Worm (Caenorhabditis elegans) whole organism, young adult: ENCODE data around the gene cpt-2.

Experiments
- B0035.1 ChIP-seq: sonication (generic microtip); optimal IDR thresholded peaks from 2 replicates; lab custom pipeline; 2016; ENCODE audit warnings: missing genetic modification characterization, mild to moderate bottlenecking, missing compliant biosample characterization, missing genotype, missing genetic modification reagents
- B0261.1 ChIP-seq: sonication (generic microtip); optimal IDR thresholded peaks from 2 replicates; lab custom pipeline; 2016; ENCODE audit warnings: mild to moderate bottlenecking, missing genetic modification characterization, moderate library complexity, missing compliant biosample characterization
- C06A6.2 ChIP-seq: fragments of 200-800 bp; sonication (Bioruptor generic); conservative IDR thresholded peaks from 2 replicates; pipeline ENCODE4 v1.3.6; 2022; ENCODE audit warnings: missing genetic modification characterization, missing compliant biosample characterization
- F37B4.10 ChIP-seq: fragments of 200-800 bp; sonication (Bioruptor generic); IDR thresholded peaks from 2 replicates; pipeline ENCODE4 v1.3.6; 2022; ENCODE audit warnings: missing genetic modification characterization, missing compliant biosample characterization
- F39B2.1 ChIP-seq: fragments of 200-800 bp; sonication (Bioruptor generic); IDR thresholded peaks from 2 replicates; pipeline ENCODE4 v1.3.6; 2022; ENCODE audit warnings: missing genetic modification reagents, missing genetic modification characterization, missing compliant biosample characterization
- F57A8.1 ChIP-seq: fragments of 200-800 bp; sonication (Bioruptor generic); optimal IDR thresholded peaks from 2 replicates; lab custom pipeline; 2018; ENCODE audit warnings: mild to moderate bottlenecking, missing genetic modification characterization, moderate library complexity, missing compliant biosample characterization
- T26A5.8 ChIP-seq: sonication (generic microtip); optimal IDR thresholded peaks from 2 replicates; lab custom pipeline; 2016; ENCODE audit warnings: missing genetic modification characterization, missing compliant biosample characterization
- Y95B8A.8 ChIP-seq: fragments of 200-800 bp; sonication (Bioruptor generic); IDR thresholded peaks from 2 replicates; pipeline ENCODE4 v1.3.6; 2022; ENCODE audit warnings: missing genetic modification reagents, missing genetic modification characterization, missing compliant biosample characterization
- ZK185.1 ChIP-seq: sonication (generic microtip); optimal IDR thresholded peaks from 2 replicates; lab custom pipeline; 2016; ENCODE audit warnings: mild to moderate bottlenecking, missing genetic modification characterization, missing compliant biosample characterization; ENCODE audit not compliant: poor library complexity, severe bottlenecking
- atf-7 ChIP-seq: sonication (generic microtip); optimal IDR thresholded peaks from 2 replicates; lab custom pipeline; 2017; ENCODE audit warnings: mild to moderate bottlenecking, missing genetic modification characterization, missing compliant biosample characterization
- attf-6 ChIP-seq: fragments of 200-800 bp; sonication (Bioruptor generic); IDR thresholded peaks from 2 replicates; pipeline ENCODE4 v1.3.6; 2022; ENCODE audit warnings: missing genetic modification reagents, missing genetic modification characterization, missing compliant biosample characterization
- ccch-3 ChIP-seq: fragments of 200-800 bp; sonication (Bioruptor generic); optimal IDR thresholded peaks from 2 replicates; lab custom pipeline; 2018; ENCODE audit warnings: mild to moderate bottlenecking, missing genetic modification characterization, missing compliant biosample characterization
- cebp-1 ChIP-seq, 2 experiments: fragments of 200-800 bp in 1 of 2; sonication (Bioruptor generic) in 1 of 2; sonication (generic microtip) in 1 of 2; IDR thresholded peaks in 1 of 2; optimal IDR thresholded peaks in 1 of 2; 2 replicates each; pipeline versions ENCODE4 v1.3.6 to Lab custom; 2017 to 2022; ENCODE audit warnings: missing compliant biosample characterization in 2 of 2, missing genetic modification characterization in 2 of 2, mild to moderate bottlenecking in 1 of 2, missing genetic modification reagents in 1 of 2, moderate library complexity in 1 of 2
- cebp-2 ChIP-seq: fragments of 200-800 bp; sonication (Bioruptor generic); IDR thresholded peaks from 2 replicates; pipeline ENCODE4 v1.3.6; 2022; ENCODE audit warnings: missing genetic modification characterization, missing compliant biosample characterization
- ceh-100 ChIP-seq: fragments of 200-800 bp; sonication (Bioruptor generic); IDR thresholded peaks from 2 replicates; pipeline ENCODE4 v1.3.6; 2022; ENCODE audit warnings: missing genetic modification reagents, missing genetic modification characterization, missing compliant biosample characterization
- ceh-40 ChIP-seq: fragments of 200-800 bp; sonication (Bioruptor generic); IDR thresholded peaks from 2 replicates; pipeline ENCODE4 v1.3.6; 2022; ENCODE audit warnings: missing genetic modification characterization, missing compliant biosample characterization
- ceh-91 ChIP-seq: fragments of 200-800 bp; sonication (Bioruptor generic); IDR thresholded peaks from 2 replicates; pipeline ENCODE4 v1.3.6; 2022; ENCODE audit warnings: missing genetic modification reagents, missing genetic modification characterization, missing compliant biosample characterization
- chd-7 ChIP-seq: sonication (generic microtip); optimal IDR thresholded peaks from 2 replicates; lab custom pipeline; 2016; ENCODE audit warnings: mild to moderate bottlenecking, missing genetic modification characterization, moderate library complexity, missing compliant biosample characterization
- die-1 ChIP-seq: sonication (generic microtip); optimal IDR thresholded peaks from 2 replicates; lab custom pipeline; 2016; ENCODE audit warnings: missing genotype, mild to moderate bottlenecking, missing genetic modification characterization, missing compliant biosample characterization
- dpff-1 ChIP-seq: sonication (generic microtip); optimal IDR thresholded peaks from 2 replicates; lab custom pipeline; 2017; ENCODE audit warnings: mild to moderate bottlenecking, missing genetic modification characterization, missing compliant biosample characterization
- ekl-4 ChIP-seq: fragments of 200-800 bp; sonication (Bioruptor generic); IDR thresholded peaks from 2 replicates; pipeline ENCODE4 v1.3.6; 2022; ENCODE audit warnings: missing genetic modification reagents, missing genetic modification characterization, missing compliant biosample characterization
- him-1 ChIP-seq: sonication (generic microtip); optimal IDR thresholded peaks from 2 replicates; lab custom pipeline; 2016; ENCODE audit warnings: missing genotype, missing genetic modification reagents, missing genetic modification characterization, missing compliant biosample characterization
- hmg-20 ChIP-seq: fragments of 200-800 bp; sonication (Bioruptor generic); IDR thresholded peaks from 2 replicates; pipeline ENCODE4 v1.3.6; 2022; ENCODE audit warnings: missing genetic modification reagents, missing genetic modification characterization, missing compliant biosample characterization
- hrde-1 ChIP-seq: sonication (generic microtip); optimal IDR thresholded peaks from 2 replicates; lab custom pipeline; 2016; ENCODE audit warnings: missing genetic modification characterization, mild to moderate bottlenecking, missing compliant biosample characterization, moderate library complexity, missing genotype, missing genetic modification reagents, borderline replicate concordance
- lir-1 ChIP-seq: fragments of 200-800 bp; sonication (Bioruptor generic); conservative IDR thresholded peaks from 2 replicates; pipeline ENCODE4 v1.3.6; 2022; ENCODE audit warnings: missing genetic modification reagents, missing genetic modification characterization, missing compliant biosample characterization
- lsy-27 ChIP-seq: sonication (generic microtip); optimal IDR thresholded peaks from 2 replicates; lab custom pipeline; 2017; ENCODE audit warnings: missing genetic modification characterization, mild to moderate bottlenecking, missing compliant biosample characterization, antibody characterized with exemption, missing genotype, borderline replicate concordance; ENCODE audit not compliant: insufficient read depth
- madf-3 ChIP-seq: fragments of 200-800 bp; sonication (Bioruptor generic); IDR thresholded peaks from 2 replicates; pipeline ENCODE4 v1.3.6; 2022; ENCODE audit warnings: missing genetic modification reagents, missing genetic modification characterization, missing compliant biosample characterization
- madf-8 ChIP-seq: fragments of 200-800 bp; sonication (Bioruptor generic); conservative IDR thresholded peaks from 2 replicates; pipeline ENCODE4 v1.3.6; 2022; ENCODE audit warnings: missing genetic modification reagents, missing genetic modification characterization, missing compliant biosample characterization
- mes-4 ChIP-seq: sonication (generic microtip); optimal IDR thresholded peaks from 2 replicates; lab custom pipeline; 2016; ENCODE audit warnings: missing genotype, missing genetic modification characterization, missing compliant biosample characterization
- mxl-1 ChIP-seq: sonication (generic microtip); optimal IDR thresholded peaks from 2 replicates; lab custom pipeline; 2016; ENCODE audit warnings: missing genetic modification characterization, missing compliant biosample characterization
- nfya-1 ChIP-seq: sonication (generic microtip); optimal IDR thresholded peaks from 2 replicates; lab custom pipeline; 2017; ENCODE audit warnings: antibody characterized with exemption, missing compliant biosample characterization, missing genetic modification characterization, borderline replicate concordance; ENCODE audit not compliant: insufficient read depth
- nfya-2 ChIP-seq: fragments of 200-800 bp; sonication (Bioruptor generic); IDR thresholded peaks from 2 replicates; pipeline ENCODE4 v1.3.6; 2022; ENCODE audit warnings: missing genetic modification reagents, missing genetic modification characterization, missing compliant biosample characterization
- nfyb-1 ChIP-seq: fragments of 200-800 bp; sonication (Bioruptor generic); IDR thresholded peaks from 2 replicates; pipeline ENCODE4 v1.3.6; 2022; ENCODE audit warnings: missing genetic modification reagents, missing genetic modification characterization, missing compliant biosample characterization
- nhr-179 ChIP-seq: sonication (generic microtip); optimal IDR thresholded peaks from 2 replicates; lab custom pipeline; 2016; ENCODE audit warnings: mild to moderate bottlenecking, missing genetic modification characterization, missing compliant biosample characterization
- nhr-27 ChIP-seq: fragments of 200-800 bp; sonication (Bioruptor generic); optimal IDR thresholded peaks from 2 replicates; lab custom pipeline; 2018; ENCODE audit warnings: mild to moderate bottlenecking, missing genetic modification characterization, moderate library complexity, missing compliant biosample characterization
- rcor-1 ChIP-seq: fragments of 200-800 bp; sonication (Bioruptor generic); IDR thresholded peaks from 2 replicates; pipeline ENCODE4 v1.3.6; 2022; ENCODE audit warnings: missing genetic modification reagents, missing genetic modification characterization, missing compliant biosample characterization
- rec-8 ChIP-seq, 2 experiments: sonication (generic microtip); optimal IDR thresholded peaks; 2 replicates each; lab custom pipeline; 2016; ENCODE audit warnings: mild to moderate bottlenecking in 2 of 2, missing genetic modification characterization in 2 of 2, missing genetic modification reagents in 2 of 2, missing genotype in 2 of 2, missing biosample characterization in 1 of 2, missing compliant biosample characterization in 1 of 2, moderate library complexity in 1 of 2
- snpc-1.3 ChIP-seq: sonication (generic microtip); optimal IDR thresholded peaks from 2 replicates; lab custom pipeline; 2017; ENCODE audit warnings: missing genetic modification characterization, mild to moderate bottlenecking, missing compliant biosample characterization, antibody characterized with exemption, moderate library complexity, missing genotype, missing genetic modification reagents; ENCODE audit not compliant: insufficient read depth
- somi-1 ChIP-seq: fragments of 200-800 bp; sonication (Bioruptor generic); optimal IDR thresholded peaks from 2 replicates; lab custom pipeline; 2018; ENCODE audit warnings: mild to moderate bottlenecking, missing genetic modification characterization, missing compliant biosample characterization
- tbx-9 ChIP-seq: sonication (generic microtip); optimal IDR thresholded peaks from 2 replicates; lab custom pipeline; 2016; ENCODE audit warnings: borderline replicate concordance, missing genetic modification characterization, inconsistent platforms, missing compliant biosample characterization
- unc-62 ChIP-seq: fragments of 150-350 bp; optimal IDR thresholded peaks from 2 replicates; lab custom pipeline; 2014; ENCODE audit warnings: missing biosample characterization, missing genetic modification reagents, missing genetic modification characterization
- zfh-2 ChIP-seq: fragments of 200-800 bp; sonication (Bioruptor generic); conservative IDR thresholded peaks from 2 replicates; pipeline ENCODE4 v1.3.6; 2022; ENCODE audit warnings: missing genetic modification reagents, missing genetic modification characterization, missing compliant biosample characterization
- ztf-18 ChIP-seq: sonication (generic microtip); optimal IDR thresholded peaks from 2 replicates; lab custom pipeline; 2016; ENCODE audit warnings: missing genotype, mild to moderate bottlenecking, missing genetic modification characterization, missing compliant biosample characterization
- ztf-22 ChIP-seq: fragments of 200-800 bp; sonication (Bioruptor generic); optimal IDR thresholded peaks from 2 replicates; lab custom pipeline; 2018; ENCODE audit warnings: mild to moderate bottlenecking, missing genetic modification characterization, moderate library complexity, missing compliant biosample characterization
- ztf-3 ChIP-seq: fragments of 200-800 bp; sonication (Bioruptor generic); optimal IDR thresholded peaks from 2 replicates; lab custom pipeline; 2018; ENCODE audit warnings: mild to moderate bottlenecking, missing genetic modification characterization, missing compliant biosample characterization

Gene cpt-2

DNA sequence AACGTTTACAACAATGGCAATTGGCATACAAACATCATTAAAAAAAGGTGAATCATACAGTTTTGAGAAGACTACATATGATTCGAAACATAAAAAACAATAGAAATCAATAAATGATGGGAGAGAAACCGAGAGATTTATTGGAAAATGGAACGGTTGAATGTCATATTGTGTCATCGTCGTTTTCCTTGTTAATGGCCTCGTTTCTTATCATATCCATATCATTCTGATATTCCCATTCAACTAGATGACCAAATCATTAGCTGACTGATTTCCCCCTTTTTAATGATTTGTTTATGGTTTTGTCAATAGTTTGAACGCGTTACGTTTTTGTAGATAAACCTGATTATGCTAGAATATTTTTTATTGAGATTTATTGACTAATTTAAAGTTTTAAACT, 4.7 kb upstream of the cpt-2 start:
- TF ChIP-seq attf-6 (GFP tag; lab: Robert Waterston, UW) (no peak), ekl-4 (GFP tag; lab: Robert Waterston, UW) (no peak), cebp-2 (no peak), nfyb-1 (GFP tag; lab: Robert Waterston, UW) (no peak), ccch-3 (GFP tag; lab: Kevin White, UChicago) (no peak), zfh-2 (GFP tag; lab: Robert Waterston, UW) (no peak), ztf-18 (tag; lab: Kevin White, UChicago) (no peak), die-1 (tag; lab: Kevin White, UChicago) (no peak), mxl-1 (tag; lab: Kevin White, UChicago) (no peak), Y95B8A.8 (GFP tag; lab: Robert Waterston, UW) (no peak)

DNA sequence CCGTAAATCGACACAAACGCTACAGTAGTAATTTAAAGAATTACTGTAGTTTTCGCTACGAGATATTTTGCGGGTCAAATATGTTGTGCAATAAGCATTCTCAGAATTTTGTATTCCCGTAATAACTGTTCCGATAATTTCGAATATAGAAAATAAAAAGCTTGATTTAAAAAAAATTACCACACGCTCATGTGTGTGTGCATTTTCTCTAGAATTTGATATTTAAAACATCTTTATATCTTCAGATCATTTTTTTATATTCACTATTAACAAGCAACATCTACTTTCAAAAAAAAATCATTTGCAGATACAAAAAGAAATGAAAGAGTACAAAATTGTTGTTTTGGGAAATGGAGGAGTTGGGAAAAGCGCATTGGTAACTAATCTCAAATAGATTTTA, 2.5 kb upstream of the cpt-2 start, which contains the start of gene rap-3:
Gene rap-3, plus strand, starts transcription at position 301 of the 400 bp plus-strand sequence.
- TF ChIP-seq lsy-27 (tag; lab: Kevin White, UChicago) (no peak), dpff-1 (tag; lab: Kevin White, UChicago) (no peak), atf-7 (tag; lab: Kevin White, UChicago) (no peak), hmg-20 (GFP tag; lab: Robert Waterston, UW) (no peak), F39B2.1 (GFP tag; lab: Robert Waterston, UW) (no peak), nfya-1 (tag; lab: Kevin White, UChicago) (no peak), him-1 (tag; lab: Kevin White, UChicago) (no peak), ceh-40 (GFP tag; lab: Robert Waterston, UW) (no peak), ceh-100 (GFP tag; lab: Robert Waterston, UW) (no peak), C06A6.2 (GFP tag; lab: Robert Waterston, UW) (no peak), snpc-1.3 (tag; lab: Kevin White, UChicago) (no peak), unc-62 (GFP tag; lab: Kevin White, UChicago) (no peak), cebp-1 (GFP tag; IDR thresholded peaks at IDR 0.05; lab: Robert Waterston, UW) (no peak), cebp-1 (tag; optimal IDR thresholded peaks at IDR 0.05; lab: Kevin White, UChicago) (no peak), madf-8 (GFP tag; lab: Robert Waterston, UW) (no peak), ztf-22 (GFP tag; lab: Kevin White, UChicago) (no peak), rec-8 (tag; optimal IDR thresholded peaks at IDR 0.05; lab: Kevin White, UChicago) (no peak), madf-3 (GFP tag; lab: Robert Waterston, UW) (no peak), chd-7 (tag; lab: Kevin White, UChicago) (no peak), nhr-179 (no peak), mes-4 (no peak)

DNA sequence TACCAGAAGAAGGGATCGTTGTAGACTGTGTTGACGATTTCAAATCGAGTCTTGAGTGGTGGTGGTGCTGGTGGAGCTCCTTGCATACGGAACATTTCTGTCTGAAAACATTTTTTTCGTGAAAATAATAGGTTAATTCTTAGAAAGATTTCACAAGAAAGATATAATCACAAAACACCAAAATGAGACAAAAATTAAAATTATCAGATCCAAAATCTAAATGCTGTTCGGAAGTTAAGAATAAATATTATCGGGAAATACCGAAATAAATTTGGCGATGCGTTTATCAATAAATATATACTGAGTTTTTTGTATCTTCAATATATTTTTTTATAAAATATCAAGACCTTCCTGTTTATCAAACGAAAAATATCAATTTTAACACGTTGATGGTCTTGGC, 950 bp upstream of the cpt-2 start, which contains the start of gene C08F8.9:
Gene C08F8.9, minus strand, starts transcription at position 101 of the 400 bp plus-strand sequence.
- TF ChIP-seq T26A5.8 (tag; lab: Kevin White, UChicago): no peak
- TF ChIP-seq lir-1 (GFP tag; lab: Robert Waterston, UW): no peak
- no peak for TF ChIP-seq rcor-1 (GFP tag; lab: Robert Waterston, UW)
- no peak for TF ChIP-seq ztf-3
- no peak for TF ChIP-seq tbx-9 (tag; lab: Kevin White, UChicago)
- no peak for TF ChIP-seq F37B4.10 (GFP tag; lab: Robert Waterston, UW)
- no peak for TF ChIP-seq B0035.1 (tag; lab: Kevin White, UChicago)
- TF ChIP-seq hrde-1: no peak
- no peak for TF ChIP-seq nfya-2 (GFP tag; lab: Robert Waterston, UW)
- no peak for TF ChIP-seq chd-7 (tag; lab: Kevin White, UChicago)
- no peak for TF ChIP-seq F57A8.1 (GFP tag; lab: Kevin White, UChicago)
- TF ChIP-seq rec-8 (tag; optimal IDR thresholded peaks at IDR 0.05; lab: Kevin White, UChicago): no peak
- no peak for TF ChIP-seq somi-1 (GFP tag; lab: Kevin White, UChicago)
- no peak for TF ChIP-seq snpc-1.3 (tag; lab: Kevin White, UChicago)
- no peak for TF ChIP-seq ZK185.1 (tag; lab: Kevin White, UChicago)
- TF ChIP-seq nhr-27 (tag; lab: Kevin White, UChicago): no peak
- no peak for TF ChIP-seq ceh-91
- TF ChIP-seq B0261.1 (tag; lab: Kevin White, UChicago): no peak
